Worm (Caenorhabditis elegans) whole organism, late embryonic: ENCODE results near the gene Y70C5A.2.

Experiments
- C08G9.2 ChIP-seq: sonication (generic microtip); optimal IDR thresholded peaks from 2 replicates; lab custom pipeline; 2016; ENCODE audit warnings: mild to moderate bottlenecking, missing genetic modification characterization, moderate library complexity, missing compliant biosample characterization
- che-1 ChIP-seq: sonication (generic microtip); optimal IDR thresholded peaks from 2 replicates; lab custom pipeline; 2016; ENCODE audit warnings: mild to moderate bottlenecking, missing genetic modification characterization, missing compliant biosample characterization
- fax-1 ChIP-seq: sonication (generic microtip); optimal IDR thresholded peaks from 2 replicates; lab custom pipeline; 2016; ENCODE audit warnings: missing genotype, missing genetic modification characterization, missing compliant biosample characterization
- hlh-30 ChIP-seq: sonication (generic microtip); optimal IDR thresholded peaks from 2 replicates; lab custom pipeline; 2017; ENCODE audit warnings: antibody characterized with exemption, missing genetic modification characterization, missing compliant biosample characterization; ENCODE audit not compliant: insufficient read depth
- hlh-8 ChIP-seq: sonication (generic microtip); optimal IDR thresholded peaks from 2 replicates; lab custom pipeline; 2016; ENCODE audit warnings: missing genotype, missing genetic modification characterization, missing compliant biosample characterization
- nhr-232 ChIP-seq: sonication (generic microtip); optimal IDR thresholded peaks from 2 replicates; lab custom pipeline; 2016; ENCODE audit warnings: missing genetic modification characterization, missing compliant biosample characterization
- pat-9 ChIP-seq: fragments of 200-800 bp; sonication (Bioruptor generic); optimal IDR thresholded peaks from 2 replicates; lab custom pipeline; 2018; ENCODE audit warnings: mild to moderate bottlenecking, missing genetic modification characterization, moderate library complexity, missing compliant biosample characterization
- pha-4 ChIP-seq: fragments of 150-350 bp; optimal IDR thresholded peaks from 2 replicates; lab custom pipeline; 2018; ENCODE audit warnings: missing biosample characterization, missing genetic modification reagents, missing genetic modification characterization

DNA sequence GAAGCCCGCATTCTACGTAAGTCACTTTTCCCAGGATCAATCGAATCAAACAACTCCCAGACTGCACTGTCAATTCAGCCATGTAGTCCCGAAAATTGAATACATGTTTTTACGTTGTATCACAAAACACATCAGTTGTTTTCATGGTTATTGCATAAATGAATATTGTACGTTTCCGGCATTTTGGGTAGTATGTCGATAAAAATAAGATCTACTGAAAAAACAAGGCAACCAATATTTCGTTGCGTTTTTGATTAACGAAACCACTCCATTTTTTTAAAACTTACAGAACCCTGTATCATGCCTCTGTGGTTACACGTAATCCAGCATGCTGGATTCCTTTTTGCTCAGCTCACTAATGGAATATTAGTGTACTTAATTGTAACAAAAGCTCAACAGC lies 49.8 kb downstream of the Y70C5A.2 start, which contains the start of gene str-149:
- TF ChIP-seq fax-1 (no peak), hlh-30 (tag; lab: Kevin White, UChicago) (no peak), pha-4 (tag; lab: Kevin White, UChicago) (no peak), hlh-8 (tag; lab: Kevin White, UChicago) (no peak), C08G9.2 (tag; lab: Kevin White, UChicago) (no peak), che-1 (tag; lab: Kevin White, UChicago) (no peak), pat-9 (tag; lab: Kevin White, UChicago) (no peak), nhr-232 (tag; lab: Kevin White, UChicago) (no peak)
